Fruit fly (Drosophila melanogaster): ENCODE data around the gene Or67c.

- TF ChIP-seq cic (GFP tag; optimal IDR thresholded peaks at IDR 0.05), result no peak
- no peak for TF ChIP-seq kay (GFP tag; ENCODE audit: borderline replicate concordance)
- TF ChIP-seq pad (GFP tag; optimal IDR thresholded peaks at IDR 0.05), result no peak
Observed at dm6 chr3L:10206226-10206968, 38.1 kb downstream of the Or67c start.

Data from whole organism, adult.